1 fruit fly cellular context compared by ENCODE assay signal in genomic region chr3L:299952-300605, dm6.
TF ChIP-seq lines count a peak whose summit lies in the region.

No protein-coding gene starts in this region.

TF ChIP-seq in whole organism, embryonic, 481 proteins besides CTCF, POLR2A, EP300 and RAD21 (continued from another document and continues in another):
- TF ChIP-seq zen2 (GFP tag; IDR thresholded peaks at IDR 0.05; lab: Robert Waterston, UW; ENCODE audit: partially characterized antibody), result no peak
- TF ChIP-seq CG12236 (GFP tag; optimal IDR thresholded peaks at IDR 0.05; lab: Kevin White, UChicago), result no peak
- TF ChIP-seq Bteb2 (GFP tag; optimal IDR thresholded peaks at IDR 0.05; lab: Kevin White, UChicago), result no peak
- TF ChIP-seq CG3838 (GFP tag; optimal IDR thresholded peaks at IDR 0.05; lab: Kevin White, UChicago), result no peak
- TF ChIP-seq Pdp1 (GFP tag; optimal IDR thresholded peaks at IDR 0.05; lab: Kevin White, UChicago), result no peak
- TF ChIP-seq CG14710 (tag; optimal IDR thresholded peaks at IDR 0.05; lab: Kevin White, UChicago), result no peak
- TF ChIP-seq CG16779 (GFP tag; IDR thresholded peaks at IDR 0.05; lab: Robert Waterston, UW), result no peak
- TF ChIP-seq Atf6 (GFP tag; IDR thresholded peaks at IDR 0.05; lab: Robert Waterston, UW), result no peak
- no peak for TF ChIP-seq sqz (GFP tag; optimal IDR thresholded peaks at IDR 0.05; lab: Kevin White, UChicago)
- TF ChIP-seq kni (GFP tag; optimal IDR thresholded peaks at IDR 0.05; lab: Kevin White, UChicago), result no peak
- TF ChIP-seq ken (GFP tag; IDR thresholded peaks at IDR 0.05; lab: Robert Waterston, UW), result no peak
- TF ChIP-seq chif (GFP tag; optimal IDR thresholded peaks at IDR 0.05; lab: Kevin White, UChicago), result no peak
- TF ChIP-seq C15 (GFP tag; IDR thresholded peaks at IDR 0.05; lab: Robert Waterston, UW), result no peak
- no peak for TF ChIP-seq CG10274 (GFP tag; optimal IDR thresholded peaks at IDR 0.05; lab: Kevin White, UChicago)
- peak; percentile 21; the same call in 1 of the 2 replicates for TF ChIP-seq Adf1 (GFP tag; IDR thresholded peaks at IDR 0.05; lab: Robert Waterston, UW)
- TF ChIP-seq fu2 (GFP tag; optimal IDR thresholded peaks at IDR 0.05; lab: Kevin White, UChicago), result no peak
- TF ChIP-seq CG4730 (GFP tag; IDR thresholded peaks at IDR 0.05; lab: Robert Waterston, UW), result no peak
- no peak for TF ChIP-seq ham (GFP tag; IDR thresholded peaks at IDR 0.05; lab: Robert Waterston, UW)
- TF ChIP-seq Mes4 (GFP tag; optimal IDR thresholded peaks at IDR 0.05; lab: Kevin White, UChicago), result no peak
- TF ChIP-seq CG34422 (GFP tag; IDR thresholded peaks at IDR 0.05; lab: Robert Waterston, UW), result no peak
- 0 out of 3 replicates have a peak, but pooled peaks have one; percentile 12 for TF ChIP-seq zfh1 (GFP tag; IDR thresholded peaks at IDR 0.05; lab: Robert Waterston, UW)
- no peak for TF ChIP-seq crp (GFP tag; optimal IDR thresholded peaks at IDR 0.05; lab: Kevin White, UChicago)
- TF ChIP-seq Nf-YB (GFP tag; optimal IDR thresholded peaks at IDR 0.05; lab: Kevin White, UChicago), result no peak
- no peak for TF ChIP-seq grn (GFP tag; optimal IDR thresholded peaks at IDR 0.05; lab: Kevin White, UChicago)
- TF ChIP-seq NfI (GFP tag; optimal IDR thresholded peaks at IDR 0.05; lab: Kevin White, UChicago), result no peak
- no peak for TF ChIP-seq CG10321 (GFP tag; IDR thresholded peaks at IDR 0.05; lab: Robert Waterston, UW)
- no peak for TF ChIP-seq repo (GFP tag; optimal IDR thresholded peaks at IDR 0.05; lab: Kevin White, UChicago)
- no peak for TF ChIP-seq cad (GFP tag; optimal IDR thresholded peaks at IDR 0.05; lab: Kevin White, UChicago)
- TF ChIP-seq CG10462 (GFP tag; optimal IDR thresholded peaks at IDR 0.05; lab: Kevin White, UChicago), result no peak
- peak; percentile 98 for TF ChIP-seq CG34376 (GFP tag; optimal IDR thresholded peaks at IDR 0.05; lab: Kevin White, UChicago)
- no peak for TF ChIP-seq CG5180 (GFP tag; optimal IDR thresholded peaks at IDR 0.05; lab: Kevin White, UChicago)
- no peak for TF ChIP-seq CG14050 (GFP tag; IDR thresholded peaks at IDR 0.05; lab: Robert Waterston, UW)
- no peak for TF ChIP-seq chm (GFP tag; IDR thresholded peaks at IDR 0.05; lab: Robert Waterston, UW)
- TF ChIP-seq CG7839 (tag; optimal IDR thresholded peaks at IDR 0.05; lab: Kevin White, UChicago), result no peak
- TF ChIP-seq E2f1 (GFP tag; IDR thresholded peaks at IDR 0.05; lab: Robert Waterston, UW), result no peak
- no peak for TF ChIP-seq Dip3 (GFP tag; optimal IDR thresholded peaks at IDR 0.05; lab: Kevin White, UChicago)
- no peak for TF ChIP-seq CG11695 (GFP tag; IDR thresholded peaks at IDR 0.05; lab: Robert Waterston, UW)
- TF ChIP-seq gt (GFP tag; IDR thresholded peaks at IDR 0.05; lab: Robert Waterston, UW), result no peak
- TF ChIP-seq her (GFP tag; optimal IDR thresholded peaks at IDR 0.05; lab: Kevin White, UChicago), result no peak
- no peak; the same call in 2 of the 3 replicates for TF ChIP-seq CG34224 (GFP tag; IDR thresholded peaks at IDR 0.05; lab: Robert Waterston, UW; ENCODE audit: partially characterized antibody)
- peak; percentile 95 for TF ChIP-seq CG15479 (GFP tag; optimal IDR thresholded peaks at IDR 0.05; lab: Kevin White, UChicago)
- no peak for TF ChIP-seq CG15269 (tag; optimal IDR thresholded peaks at IDR 0.05; lab: Kevin White, UChicago)
- TF ChIP-seq CG32767 (GFP tag; IDR thresholded peaks at IDR 0.05; lab: Robert Waterston, UW), result no peak
- TF ChIP-seq Kr (GFP tag; optimal IDR thresholded peaks at IDR 0.05; lab: Kevin White, UChicago), result no peak
- no peak for TF ChIP-seq CG6854 (GFP tag; optimal IDR thresholded peaks at IDR 0.05; lab: Kevin White, UChicago)
- TF ChIP-seq CG13424 (tag; optimal IDR thresholded peaks at IDR 0.05; lab: Kevin White, UChicago), result no peak
- peak; percentile 30 for TF ChIP-seq GATAe (GFP tag; conservative IDR thresholded peaks at IDR 0.05; lab: Robert Waterston, UW)
- TF ChIP-seq dati (GFP tag; IDR thresholded peaks at IDR 0.05; lab: Robert Waterston, UW), result no peak
- TF ChIP-seq HLH3B (GFP tag; IDR thresholded peaks at IDR 0.05; lab: Robert Waterston, UW), result no peak
- no peak for TF ChIP-seq inv (GFP tag; IDR thresholded peaks at IDR 0.05; lab: Robert Waterston, UW; ENCODE audit: partially characterized antibody)
- TF ChIP-seq trh (GFP tag; optimal IDR thresholded peaks at IDR 0.05; lab: Kevin White, UChicago), result no peak
- no peak for TF ChIP-seq CG12299 (tag; optimal IDR thresholded peaks at IDR 0.05; lab: Kevin White, UChicago)
- no peak for TF ChIP-seq CG33557 (GFP tag; optimal IDR thresholded peaks at IDR 0.05; lab: Kevin White, UChicago)
- no peak for TF ChIP-seq D (optimal IDR thresholded peaks at IDR 0.05; lab: Kevin White, UChicago)
- TF ChIP-seq D (GFP tag; optimal IDR thresholded peaks at IDR 0.05; lab: Kevin White, UChicago), result no peak
- no peak for TF ChIP-seq CG17612 (GFP tag; IDR thresholded peaks at IDR 0.05; lab: Robert Waterston, UW)
- no peak for TF ChIP-seq Vsx1 (GFP tag; optimal IDR thresholded peaks at IDR 0.05; lab: Kevin White, UChicago)
- TF ChIP-seq ERR (GFP tag; optimal IDR thresholded peaks at IDR 0.05; lab: Kevin White, UChicago), result peak; percentile 15
- no peak for TF ChIP-seq CG7786 (GFP tag; optimal IDR thresholded peaks at IDR 0.05; lab: Kevin White, UChicago)
- no peak for TF ChIP-seq Mrtf (GFP tag; IDR thresholded peaks at IDR 0.05; lab: Robert Waterston, UW)
- TF ChIP-seq CG8478 (optimal IDR thresholded peaks at IDR 0.05; lab: Kevin White, UChicago), result no peak
- no peak for TF ChIP-seq gcm (GFP tag; optimal IDR thresholded peaks at IDR 0.05; lab: Kevin White, UChicago)
- TF ChIP-seq H2.0 (GFP tag; IDR thresholded peaks at IDR 0.05; lab: Robert Waterston, UW), result no peak
- TF ChIP-seq h (optimal IDR thresholded peaks at IDR 0.05; lab: Kevin White, UChicago), result no peak
- TF ChIP-seq exex (tag; optimal IDR thresholded peaks at IDR 0.05; lab: Kevin White, UChicago), result peak; percentile 100
- no peak for TF ChIP-seq Rfx (GFP tag; IDR thresholded peaks at IDR 0.05; lab: Robert Waterston, UW)
- no peak for TF ChIP-seq CG6175 (GFP tag; IDR thresholded peaks at IDR 0.05; lab: Robert Waterston, UW)
- no peak for TF ChIP-seq CG10979 (tag; optimal IDR thresholded peaks at IDR 0.05; lab: Kevin White, UChicago)
- no peak for TF ChIP-seq CG1603 (tag; optimal IDR thresholded peaks at IDR 0.05; lab: Kevin White, UChicago)
- no peak for TF ChIP-seq hb (GFP tag; IDR thresholded peaks at IDR 0.05; lab: Robert Waterston, UW; ENCODE audit: partially characterized antibody)
- TF ChIP-seq pros (GFP tag; optimal IDR thresholded peaks at IDR 0.05; lab: Kevin White, UChicago), result no peak
- no peak for TF ChIP-seq CG11093 (GFP tag; IDR thresholded peaks at IDR 0.05; lab: Robert Waterston, UW)
- TF ChIP-seq Drgx (GFP tag; IDR thresholded peaks at IDR 0.05; lab: Robert Waterston, UW), result no peak
- TF ChIP-seq Ets97D (GFP tag; optimal IDR thresholded peaks at IDR 0.05; lab: Kevin White, UChicago), result no peak
- TF ChIP-seq CG7987 (GFP tag; optimal IDR thresholded peaks at IDR 0.05; lab: Kevin White, UChicago), result peak; percentile 11
- TF ChIP-seq CG1529 (GFP tag; optimal IDR thresholded peaks at IDR 0.05; lab: Kevin White, UChicago), result no peak
- peak; percentile 51 for TF ChIP-seq Deaf1 (tag; optimal IDR thresholded peaks at IDR 0.05; lab: Kevin White, UChicago)
- TF ChIP-seq caup (GFP tag; optimal IDR thresholded peaks at IDR 0.05; lab: Kevin White, UChicago; ENCODE audit: severe bottlenecking), result no peak
- no peak for TF ChIP-seq CG3726 (GFP tag; IDR thresholded peaks at IDR 0.05; lab: Robert Waterston, UW)
- no peak for TF ChIP-seq cato (GFP tag; optimal IDR thresholded peaks at IDR 0.05; lab: Kevin White, UChicago; ENCODE audit: borderline replicate concordance)
- TF ChIP-seq lov (optimal IDR thresholded peaks at IDR 0.05; lab: Kevin White, UChicago), result no peak
- no peak for TF ChIP-seq lov (GFP tag; IDR thresholded peaks at IDR 0.05; lab: Robert Waterston, UW)
- TF ChIP-seq CG18599 (GFP tag; optimal IDR thresholded peaks at IDR 0.05; lab: Kevin White, UChicago), result peak; percentile 58
- TF ChIP-seq CG12071 (GFP tag; optimal IDR thresholded peaks at IDR 0.05; lab: Kevin White, UChicago), result no peak
- 0 out of 3 replicates have a peak, but pooled peaks have one; percentile 33 for TF ChIP-seq so (GFP tag; IDR thresholded peaks at IDR 0.05; lab: Robert Waterston, UW)
- no peak for TF ChIP-seq Camta (GFP tag; optimal IDR thresholded peaks at IDR 0.05; lab: Kevin White, UChicago)
- no peak for TF ChIP-seq CG3407 (GFP tag; optimal IDR thresholded peaks at IDR 0.05; lab: Kevin White, UChicago)
- no peak for TF ChIP-seq unc-4 (GFP tag; IDR thresholded peaks at IDR 0.05; lab: Robert Waterston, UW; ENCODE audit: partially characterized antibody)
- no peak for TF ChIP-seq aop (GFP tag; IDR thresholded peaks at IDR 0.05; lab: Robert Waterston, UW)
- no peak for TF ChIP-seq dan (GFP tag; IDR thresholded peaks at IDR 0.05; lab: Robert Waterston, UW)
- TF ChIP-seq Myb (GFP tag; optimal IDR thresholded peaks at IDR 0.05; lab: Kevin White, UChicago), result no peak
- peak; percentile 45 for TF ChIP-seq BtbVII (GFP tag; optimal IDR thresholded peaks at IDR 0.05; lab: Kevin White, UChicago)
- no peak for TF ChIP-seq CG3163 (GFP tag; optimal IDR thresholded peaks at IDR 0.05; lab: Kevin White, UChicago)
- no peak for TF ChIP-seq ttk (GFP tag; IDR thresholded peaks at IDR 0.05; lab: Robert Waterston, UW)
- no peak for TF ChIP-seq Fer3 (tag; optimal IDR thresholded peaks at IDR 0.05; lab: Kevin White, UChicago)
- TF ChIP-seq Ada2b (GFP tag; IDR thresholded peaks at IDR 0.05; lab: Robert Waterston, UW), result no peak
- TF ChIP-seq CG3995 (GFP tag; optimal IDR thresholded peaks at IDR 0.05; lab: Kevin White, UChicago), result no peak
- no peak for TF ChIP-seq HLH54F (GFP tag; optimal IDR thresholded peaks at IDR 0.05; lab: Kevin White, UChicago)
- no peak for TF ChIP-seq CG15073 (GFP tag; optimal IDR thresholded peaks at IDR 0.05; lab: Kevin White, UChicago)
- no peak for TF ChIP-seq B-H2 (GFP tag; optimal IDR thresholded peaks at IDR 0.05; lab: Kevin White, UChicago)
- no peak for TF ChIP-seq CG12155 (GFP tag; optimal IDR thresholded peaks at IDR 0.05; lab: Kevin White, UChicago)
- TF ChIP-seq PHDP (tag; optimal IDR thresholded peaks at IDR 0.05; lab: Kevin White, UChicago), result no peak
- no peak for TF ChIP-seq Sry-β (GFP tag; optimal IDR thresholded peaks at IDR 0.05; lab: Kevin White, UChicago)
- no peak for TF ChIP-seq CG1233 (GFP tag; optimal IDR thresholded peaks at IDR 0.05; lab: Kevin White, UChicago)
- TF ChIP-seq sens (GFP tag; lab: Kevin White, UChicago), result no peak
- TF ChIP-seq Med (GFP tag; lab: Kevin White, UChicago), result no peak
- TF ChIP-seq CG8290 (GFP tag; optimal IDR thresholded peaks at IDR 0.05; lab: Kevin White, UChicago), result no peak
- TF ChIP-seq CG8290 (tag; optimal IDR thresholded peaks at IDR 0.05; lab: Kevin White, UChicago), result no peak
- no peak for TF ChIP-seq CG10366 (GFP tag; IDR thresholded peaks at IDR 0.05; lab: Robert Waterston, UW)
- TF ChIP-seq CG14441 (GFP tag; IDR thresholded peaks at IDR 0.05; lab: Robert Waterston, UW), result no peak
- no peak for TF ChIP-seq D19B (GFP tag; optimal IDR thresholded peaks at IDR 0.05; lab: Kevin White, UChicago)
- TF ChIP-seq abd-A (tag; optimal IDR thresholded peaks at IDR 0.05; lab: Kevin White, UChicago), result no peak
- TF ChIP-seq lab (GFP tag; optimal IDR thresholded peaks at IDR 0.05; lab: Kevin White, UChicago), result peak; percentile 58
- TF ChIP-seq CG9215 (GFP tag; IDR thresholded peaks at IDR 0.05; lab: Robert Waterston, UW), result no peak
- TF ChIP-seq CG11504 (tag; optimal IDR thresholded peaks at IDR 0.05; lab: Kevin White, UChicago), result no peak
- TF ChIP-seq CG18764 (GFP tag; optimal IDR thresholded peaks at IDR 0.05; lab: Kevin White, UChicago), result no peak
- no peak for TF ChIP-seq tin (GFP tag; optimal IDR thresholded peaks at IDR 0.05; lab: Kevin White, UChicago)
- no peak for TF ChIP-seq CG13624 (GFP tag; optimal IDR thresholded peaks at IDR 0.05; lab: Kevin White, UChicago)
- TF ChIP-seq CG18011 (GFP tag; optimal IDR thresholded peaks at IDR 0.05; lab: Kevin White, UChicago), result no peak
- no peak for TF ChIP-seq CG16813 (GFP tag; IDR thresholded peaks at IDR 0.05; lab: Robert Waterston, UW; ENCODE audit: partially characterized antibody)
- TF ChIP-seq peb (GFP tag; IDR thresholded peaks at IDR 0.05; lab: Robert Waterston, UW), result no peak
- TF ChIP-seq CG12219 (GFP tag; optimal IDR thresholded peaks at IDR 0.05; lab: Kevin White, UChicago), result no peak
- no peak for TF ChIP-seq NC2β (GFP tag; optimal IDR thresholded peaks at IDR 0.05; lab: Kevin White, UChicago)
- no peak for TF ChIP-seq ssp (GFP tag; IDR thresholded peaks at IDR 0.05; lab: Robert Waterston, UW)
- TF ChIP-seq ash1 (GFP tag; optimal IDR thresholded peaks at IDR 0.05; lab: Kevin White, UChicago), result no peak
- TF ChIP-seq gro (GFP tag; optimal IDR thresholded peaks at IDR 0.05; lab: Kevin White, UChicago), result peak; percentile 32
- no peak for TF ChIP-seq H15 (GFP tag; IDR thresholded peaks at IDR 0.05; lab: Robert Waterston, UW)
- no peak for TF ChIP-seq MESR4 (GFP tag; optimal IDR thresholded peaks at IDR 0.05; lab: Kevin White, UChicago)
- TF ChIP-seq HmgD (GFP tag; optimal IDR thresholded peaks at IDR 0.05; lab: Kevin White, UChicago), result no peak
- no peak for TF ChIP-seq CG3065 (GFP tag; optimal IDR thresholded peaks at IDR 0.05; lab: Kevin White, UChicago)
- no peak for TF ChIP-seq CG17359 (tag; optimal IDR thresholded peaks at IDR 0.05; lab: Kevin White, UChicago)
- no peak for TF ChIP-seq CG8765 (GFP tag; IDR thresholded peaks at IDR 0.05; lab: Robert Waterston, UW)
- no peak for TF ChIP-seq Ssrp (tag; optimal IDR thresholded peaks at IDR 0.05; lab: Kevin White, UChicago)
- TF ChIP-seq CG8281 (tag; optimal IDR thresholded peaks at IDR 0.05; lab: Kevin White, UChicago), result no peak
- TF ChIP-seq rib (GFP tag; IDR thresholded peaks at IDR 0.05; lab: Robert Waterston, UW), result no peak
- peak; percentile 82; the same call in 1 of the 4 replicates for TF ChIP-seq chinmo (GFP tag; IDR thresholded peaks at IDR 0.05; lab: Robert Waterston, UW; ENCODE audit: partially characterized antibody)
- no peak for TF ChIP-seq danr (GFP tag; IDR thresholded peaks at IDR 0.05; lab: Robert Waterston, UW)
- no peak for TF ChIP-seq jigr1 (GFP tag; IDR thresholded peaks at IDR 0.05; lab: Robert Waterston, UW)
- no peak for TF ChIP-seq tap (tag; optimal IDR thresholded peaks at IDR 0.05; lab: Kevin White, UChicago)
- no peak for TF ChIP-seq oc (tag; optimal IDR thresholded peaks at IDR 0.05; lab: Kevin White, UChicago)
- TF ChIP-seq Hand (GFP tag; optimal IDR thresholded peaks at IDR 0.05; lab: Kevin White, UChicago), result no peak
